Fruit fly (Drosophila melanogaster) whole organism, wandering third instar larva: Measurements from ENCODE around the gene Wnt5.

Experiments used
- Abd-B ChIP-seq: fragments of >200 bp; optimal IDR thresholded peaks from 2 replicates; lab custom pipeline; 2017; ENCODE audit warnings: missing biosample characterization, missing genetic modification characterization
- CG9705 ChIP-seq: fragments of 200-800 bp; sonication (Bioruptor generic); optimal IDR thresholded peaks from 2 replicates; lab custom pipeline; 2018; ENCODE audit warnings: missing biosample characterization, mild to moderate bottlenecking, missing genetic modification characterization
- Dif ChIP-seq: fragments of 200-275, 200-300 bp; sonication (Bioruptor generic); optimal IDR thresholded peaks from 2 replicates; lab custom pipeline; 2018; ENCODE audit warnings: missing biosample characterization, missing genetic modification characterization; ENCODE audit not compliant: partially characterized antibody
- HLH106 ChIP-seq: fragments of 200-800 bp; optimal IDR thresholded peaks from 3 replicates; lab custom pipeline; 2019; ENCODE audit warnings: missing biosample characterization, mild to moderate bottlenecking, missing genetic modification characterization, moderate library complexity
- Hnf4 ChIP-seq: fragments of 200-800 bp; sonication (Bioruptor generic); optimal IDR thresholded peaks from 2 replicates; lab custom pipeline; 2016; ENCODE audit warnings: missing biosample characterization, mild to moderate bottlenecking, missing genetic modification characterization
- Hr78 ChIP-seq: fragments of >200 bp; optimal IDR thresholded peaks from 2 replicates; lab custom pipeline; 2017; ENCODE audit warnings: missing biosample characterization, missing genetic modification characterization
- Hr83 ChIP-seq: fragments of 200-300 bp; sonication (Bioruptor generic); optimal IDR thresholded peaks from 2 replicates; lab custom pipeline; 2016; ENCODE audit warnings: missing biosample characterization, mild to moderate bottlenecking, missing genetic modification characterization, moderate library complexity; ENCODE audit not compliant: poor library complexity, severe bottlenecking
- Myc ChIP-seq: fragments of >200 bp; optimal IDR thresholded peaks from 2 replicates; lab custom pipeline; 2017
- N ChIP-seq: fragments of >200 bp; optimal IDR thresholded peaks from 2 replicates; lab custom pipeline; 2018; ENCODE audit warnings: missing biosample characterization, missing external identifiers, missing genetic modification characterization
- Rel ChIP-seq, 2 experiments: fragments of 200-800 bp; sonication (Bioruptor generic) in 1 of 2; optimal IDR thresholded peaks; 2 replicates in 1 of 2; 3 replicates in 1 of 2; lab custom pipeline; 2016 to 2019; ENCODE audit warnings: mild to moderate bottlenecking in 2 of 2, missing biosample characterization in 2 of 2, missing genetic modification characterization in 2 of 2, moderate library complexity in 1 of 2
- Sp1 ChIP-seq: fragments of 200-800 bp; sonication (Bioruptor generic); optimal IDR thresholded peaks from 3 replicates; lab custom pipeline; 2019; ENCODE audit warnings: missing biosample characterization, mild to moderate bottlenecking, missing genetic modification characterization, moderate library complexity
- br ChIP-seq: fragments of 200-800 bp; sonication (Bioruptor generic); optimal IDR thresholded peaks from 2 replicates; lab custom pipeline; 2016; ENCODE audit warnings: missing biosample characterization, missing genetic modification characterization
- dl ChIP-seq, 2 experiments: fragments of 175-275, 200-275 bp in 1 of 2; fragments of 200-275 bp in 1 of 2; sonication (Bioruptor generic); optimal IDR thresholded peaks; lab custom pipeline; 2018; ENCODE audit warnings: mild to moderate bottlenecking in 2 of 2, missing biosample characterization in 2 of 2, missing genetic modification characterization in 2 of 2, moderate library complexity in 2 of 2; ENCODE audit not compliant: partially characterized antibody in 2 of 2, insufficient read depth in 1 of 2
- dmrt93B ChIP-seq: fragments of 200-800 bp; sonication (Bioruptor generic); optimal IDR thresholded peaks from 2 replicates; lab custom pipeline; 2018; ENCODE audit warnings: missing biosample characterization, mild to moderate bottlenecking, missing genetic modification characterization
- dsf ChIP-seq: sonication (Bioruptor generic); optimal IDR thresholded peaks from 2 replicates; lab custom pipeline; 2016; ENCODE audit warnings: missing biosample characterization, missing genetic modification characterization, borderline replicate concordance
- ey ChIP-seq: fragments of 200-800 bp; sonication (Bioruptor generic); optimal IDR thresholded peaks from 2 replicates; lab custom pipeline; 2016; ENCODE audit warnings: missing biosample characterization, missing genetic modification characterization
- foxo ChIP-seq, 2 experiments: fragments of 200-800 bp; sonication (Bioruptor generic); optimal IDR thresholded peaks; 2 replicates in 1 of 2; 3 replicates in 1 of 2; lab custom pipeline; 2016 to 2017; ENCODE audit warnings: missing biosample characterization in 2 of 2, missing genetic modification characterization in 2 of 2
- fru ChIP-seq: fragments of 200-800 bp; sonication (Bioruptor generic); optimal IDR thresholded peaks from 3 replicates; lab custom pipeline; 2016; ENCODE audit warnings: missing biosample characterization, mild to moderate bottlenecking, missing genetic modification characterization
- h ChIP-seq: fragments of 200-800 bp; sonication (Bioruptor generic); optimal IDR thresholded peaks from 3 replicates; lab custom pipeline; 2016; ENCODE audit warnings: missing biosample characterization, mild to moderate bottlenecking, missing genetic modification characterization
- jim ChIP-seq: fragments of 175-275, 200-325 bp; sonication (Bioruptor generic); optimal IDR thresholded peaks from 2 replicates; lab custom pipeline; 2016; ENCODE audit warnings: missing biosample characterization, mild to moderate bottlenecking, missing genetic modification characterization
- lola ChIP-seq: fragments of >200 bp; optimal IDR thresholded peaks from 2 replicates; lab custom pipeline; 2017; ENCODE audit warnings: missing biosample characterization, missing genetic modification characterization
- psq ChIP-seq: fragments of 200-800 bp; sonication (Bioruptor generic); optimal IDR thresholded peaks from 3 replicates; lab custom pipeline; 2017; ENCODE audit warnings: missing biosample characterization, mild to moderate bottlenecking, missing genetic modification characterization, moderate library complexity
- rgr ChIP-seq: fragments of 200-800 bp; sonication (Bioruptor generic); optimal IDR thresholded peaks from 3 replicates; lab custom pipeline; 2016; ENCODE audit warnings: missing biosample characterization, mild to moderate bottlenecking, missing genetic modification characterization
- sv ChIP-seq: fragments of 200-800 bp; sonication (Bioruptor generic); optimal IDR thresholded peaks from 3 replicates; lab custom pipeline; 2016; ENCODE audit warnings: missing biosample characterization, missing genetic modification characterization
- tai ChIP-seq: sonication (Bioruptor generic); optimal IDR thresholded peaks from 2 replicates; lab custom pipeline; 2016; ENCODE audit warnings: missing biosample characterization, missing genetic modification characterization
- usp ChIP-seq: fragments of >200 bp; optimal IDR thresholded peaks from 2 replicates; lab custom pipeline; 2017; ENCODE audit warnings: missing biosample characterization, missing genetic modification characterization
- woc ChIP-seq: sonication (Bioruptor generic); optimal IDR thresholded peaks from 2 replicates; lab custom pipeline; 2016; ENCODE audit warnings: missing biosample characterization, mild to moderate bottlenecking, missing genetic modification characterization

Gene Wnt5

dm6 chrX:18524594-18525266 lies 19.5 kb upstream of the Wnt5 start:
- TF ChIP-seq br = peak; percentile 11
- no peak for TF ChIP-seq sv (GFP tag; lab: Kevin White, UChicago)
- TF ChIP-seq dmrt93B = peak; percentile 8
- TF ChIP-seq HLH106 (tag; lab: Kevin White, UChicago) = peak; percentile 15
- TF ChIP-seq rgr = no peak
- no peak for TF ChIP-seq jim (GFP tag; lab: Kevin White, UChicago)
- TF ChIP-seq fru (GFP tag; lab: Kevin White, UChicago) = peak; percentile 15
- peak; percentile 1 for TF ChIP-seq h (GFP tag; lab: Kevin White, UChicago)
- peak in 1 of 2 experiments; percentile 45 for TF ChIP-seq foxo (GFP tag; optimal IDR thresholded peaks at IDR 0.05; lab: Kevin White, UChicago)
- TF ChIP-seq Dif (GFP tag; lab: Kevin White, UChicago) = no peak
- TF ChIP-seq Sp1 = peak; percentile 24

DNA sequence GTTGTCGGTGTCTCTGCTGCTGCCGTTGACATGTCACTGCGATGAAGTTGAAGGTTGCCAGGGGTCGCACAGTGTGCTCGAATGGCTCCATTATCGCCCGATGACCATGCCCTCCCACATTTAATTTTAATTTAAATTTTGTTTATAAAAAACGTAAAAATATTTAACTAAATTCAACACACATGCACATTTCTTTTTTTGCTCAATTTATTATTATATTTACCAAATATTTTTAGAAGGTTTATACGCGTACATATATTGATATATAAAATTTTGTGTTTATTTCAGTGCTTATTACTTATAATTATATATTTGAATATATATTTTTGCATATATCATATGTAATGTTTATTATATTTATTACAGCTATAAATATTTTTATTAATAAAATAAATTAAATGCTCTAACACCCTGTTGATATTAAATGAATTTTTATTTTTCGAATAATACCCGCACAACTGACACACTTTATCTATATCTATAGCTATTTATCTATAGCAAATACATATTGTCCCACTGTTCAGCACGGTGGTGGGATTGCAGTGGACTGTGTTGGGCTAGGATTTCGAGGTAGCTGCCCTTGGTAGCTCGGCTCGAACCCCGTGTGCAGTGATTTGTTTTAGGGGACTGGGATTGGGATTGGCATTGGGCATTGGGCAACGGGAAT lies 18.1 kb upstream of the Wnt5 start:
- TF ChIP-seq Hnf4 (GFP tag; lab: Kevin White, UChicago) (no peak), Abd-B (GFP tag; lab: Kevin White, UChicago) (no peak), Dif (GFP tag; lab: Kevin White, UChicago) (no peak), psq (GFP tag; lab: Kevin White, UChicago) (no peak)

DNA sequence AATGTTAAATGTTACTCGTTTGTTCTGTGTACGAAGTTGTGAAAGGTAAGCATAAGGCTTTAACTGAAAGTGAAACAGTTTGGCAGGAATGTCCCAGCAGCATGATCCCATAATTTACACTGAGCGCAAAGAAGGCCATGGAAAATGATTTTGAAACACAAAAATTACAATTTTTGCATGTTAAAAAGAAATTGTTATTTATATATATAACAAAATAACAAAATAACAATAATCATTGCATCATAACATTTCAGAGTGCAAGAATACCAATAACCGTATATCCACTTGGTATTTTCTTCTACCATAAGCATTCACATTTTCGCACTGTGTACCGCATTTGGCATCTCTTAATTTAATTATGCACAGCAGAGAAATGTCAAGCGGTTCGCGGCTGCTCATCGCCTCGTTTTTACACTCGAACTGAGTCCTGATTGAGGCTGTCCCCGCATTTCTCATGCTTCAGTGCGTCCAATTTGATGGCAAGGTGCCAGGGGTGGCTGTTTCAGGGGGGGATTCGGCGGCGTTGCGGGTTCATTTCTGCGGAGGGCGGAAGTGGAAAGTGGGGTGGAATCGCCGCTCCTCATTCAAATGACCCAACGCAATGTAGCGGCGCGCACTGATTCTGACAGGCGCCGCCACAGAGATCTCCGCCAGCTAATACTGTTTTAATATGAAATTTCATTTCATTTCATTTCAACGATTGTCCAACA lies 17.3 kb upstream of the Wnt5 start, which contains the start of gene CG6481:
CG6481 (minus strand) TSS at position 51 of the 710 bp plus-strand sequence.
- peak in 1 of 2 experiments; percentile 2 for TF ChIP-seq foxo (GFP tag; optimal IDR thresholded peaks at IDR 0.05; lab: Kevin White, UChicago)
- peak; percentile 33 for TF ChIP-seq ey (GFP tag; lab: Kevin White, UChicago)
- TF ChIP-seq lola (GFP tag; lab: Kevin White, UChicago) = no peak

dm6 chrX:18520360-18520759 lies 15.2 kb upstream of the Wnt5 start:
- no peak for TF ChIP-seq Rel (GFP tag; optimal IDR thresholded peaks at IDR 0.05; lab: Kevin White, UChicago)
- no peak for TF ChIP-seq Rel (tag; optimal IDR thresholded peaks at IDR 0.05; lab: Kevin White, UChicago)
- TF ChIP-seq jim (GFP tag; lab: Kevin White, UChicago) = no peak
- no peak for TF ChIP-seq HLH106 (tag; lab: Kevin White, UChicago)
- peak; percentile 66 for TF ChIP-seq Myc (lab: Kevin White, UChicago)
- no peak for TF ChIP-seq lola (GFP tag; lab: Kevin White, UChicago)
- peak; percentile 59 for TF ChIP-seq N (GFP tag; lab: Kevin White, UChicago)
- TF ChIP-seq Hr83 (GFP tag; lab: Kevin White, UChicago) = no peak
- no peak for TF ChIP-seq Hnf4 (GFP tag; lab: Kevin White, UChicago)
- no peak for TF ChIP-seq rgr
- peak; percentile 32 for TF ChIP-seq Dif (GFP tag; lab: Kevin White, UChicago)
- no peak for TF ChIP-seq dsf (GFP tag; lab: Kevin White, UChicago)
- TF ChIP-seq tai (GFP tag; lab: Kevin White, UChicago) = no peak

dm6 chrX:18517415-18517814 lies 12.2 kb upstream of the Wnt5 start:
- no peak for TF ChIP-seq dl (GFP tag; optimal IDR thresholded peaks at IDR 0.05; lab: Kevin White, UChicago; ENCODE audit: insufficient read depth in 1 of 2, partially characterized antibody in 2 of 2)
- no peak for TF ChIP-seq sv (GFP tag; lab: Kevin White, UChicago)
- no peak for TF ChIP-seq Hr78
- no peak for TF ChIP-seq h (GFP tag; lab: Kevin White, UChicago)
- no peak for TF ChIP-seq woc (GFP tag; lab: Kevin White, UChicago)
- no peak for TF ChIP-seq dmrt93B
- no peak for TF ChIP-seq N (GFP tag; lab: Kevin White, UChicago)
- TF ChIP-seq dsf (GFP tag; lab: Kevin White, UChicago) = no peak
- TF ChIP-seq CG9705 (GFP tag; lab: Kevin White, UChicago) = no peak
- no peak for TF ChIP-seq usp
